Fruit fly (Drosophila melanogaster) whole organism, pupa: ENCODE results near the gene CAH5.

Source experiments
- CG10348 ChIP-seq: fragments of 200-800 bp; sonication (Bioruptor generic); IDR thresholded peaks from 2 replicates; pipeline ENCODE4 v1.3.6; 2022; ENCODE audit warnings: missing biosample characterization, missing genetic modification characterization
- CG12605 ChIP-seq: fragments of 200-800 bp; sonication (Bioruptor generic); IDR thresholded peaks from 2 replicates; pipeline ENCODE4 v1.3.6; 2022; ENCODE audit warnings: missing biosample characterization, missing genetic modification characterization
- CG13204 ChIP-seq: fragments of 200-800 bp; sonication (Bioruptor generic); optimal IDR thresholded peaks from 2 replicates; lab custom pipeline; 2018; ENCODE audit warnings: missing biosample characterization, mild to moderate bottlenecking, missing genetic modification characterization, moderate library complexity
- CG14655 ChIP-seq: fragments of 200-800 bp; sonication (Bioruptor generic); optimal IDR thresholded peaks from 3 replicates; lab custom pipeline; 2017; ENCODE audit warnings: mild to moderate bottlenecking, missing biosample characterization, missing genetic modification reagents, missing genetic modification characterization
- CG15710 ChIP-seq: fragments of 200-800 bp; sonication (Bioruptor generic); optimal IDR thresholded peaks from 2 replicates; lab custom pipeline; 2018; ENCODE audit warnings: missing biosample characterization, mild to moderate bottlenecking, missing genetic modification characterization, moderate library complexity
- CG17806 ChIP-seq: fragments of 200-800 bp; sonication (Bioruptor generic); optimal IDR thresholded peaks from 2 replicates; lab custom pipeline; 2018; ENCODE audit warnings: missing biosample characterization, mild to moderate bottlenecking, missing genetic modification characterization, moderate library complexity
- CG32121 ChIP-seq: fragments of 200-800 bp; sonication (Bioruptor generic); IDR thresholded peaks from 2 replicates; pipeline ENCODE4 v1.3.6; 2022; ENCODE audit warnings: missing biosample characterization, missing genetic modification characterization
- CG34367 ChIP-seq: fragments of 200-800 bp; sonication (Bioruptor generic); optimal IDR thresholded peaks from 2 replicates; lab custom pipeline; 2018; ENCODE audit warnings: missing biosample characterization, mild to moderate bottlenecking, missing genetic modification characterization
- CG4496 ChIP-seq: fragments of 200-800 bp; sonication (Bioruptor generic); IDR thresholded peaks from 3 replicates; pipeline ENCODE4 v1.3.6; 2022; ENCODE audit warnings: missing biosample characterization, missing genetic modification characterization
- CG8159 ChIP-seq: fragments of 200-800 bp; sonication (Bioruptor generic); optimal IDR thresholded peaks from 3 replicates; lab custom pipeline; 2018; ENCODE audit warnings: missing biosample characterization, mild to moderate bottlenecking, missing genetic modification characterization, moderate library complexity
- CG8301 ChIP-seq: fragments of 200-800 bp; sonication (Bioruptor generic); optimal IDR thresholded peaks from 2 replicates; lab custom pipeline; 2018; ENCODE audit warnings: missing biosample characterization, mild to moderate bottlenecking, missing genetic modification characterization
- CG9948 ChIP-seq: fragments of 200-800 bp; sonication (Bioruptor generic); optimal IDR thresholded peaks from 2 replicates; lab custom pipeline; 2018; ENCODE audit warnings: missing biosample characterization, mild to moderate bottlenecking, missing genetic modification characterization, moderate library complexity
- D1 ChIP-seq: fragments of 200-800 bp; sonication (Bioruptor generic); optimal IDR thresholded peaks from 2 replicates; lab custom pipeline; 2018; ENCODE audit warnings: missing biosample characterization, mild to moderate bottlenecking, missing genetic modification characterization, moderate library complexity
- EcR ChIP-seq: fragments of 200-800 bp; sonication (Bioruptor generic); optimal IDR thresholded peaks from 3 replicates; lab custom pipeline; 2019; ENCODE audit warnings: missing biosample characterization, missing genetic modification characterization, mild to moderate bottlenecking, moderate library complexity, missing genetic modification reagents
- Ets98B ChIP-seq: fragments of 200-800 bp; sonication (Bioruptor generic); IDR thresholded peaks from 2 replicates; pipeline ENCODE4 v1.3.6; 2022; ENCODE audit warnings: missing biosample characterization, missing genetic modification characterization
- Pif1A ChIP-seq: fragments of 200-800 bp; sonication (Bioruptor generic); optimal IDR thresholded peaks from 3 replicates; lab custom pipeline; 2016; ENCODE audit warnings: missing biosample characterization, missing genetic modification characterization
- Pif1B ChIP-seq: fragments of 200-800 bp; sonication (Bioruptor generic); optimal IDR thresholded peaks from 3 replicates; lab custom pipeline; 2016; ENCODE audit warnings: missing biosample characterization, missing genetic modification characterization
- Snoo ChIP-seq: fragments of 200-800 bp; sonication (Bioruptor generic); optimal IDR thresholded peaks from 3 replicates; lab custom pipeline; 2017; ENCODE audit warnings: missing biosample characterization, mild to moderate bottlenecking, missing genetic modification characterization, inconsistent platforms
- fd96Ca ChIP-seq: fragments of 200-800 bp; sonication (Bioruptor generic); IDR thresholded peaks from 3 replicates; pipeline ENCODE4 v1.3.6; 2022; ENCODE audit warnings: missing biosample characterization, missing genetic modification characterization
- gl ChIP-seq: fragments of 200-800 bp; sonication (Bioruptor generic); optimal IDR thresholded peaks from 2 replicates; lab custom pipeline; 2018; ENCODE audit warnings: missing biosample characterization, mild to moderate bottlenecking, missing genetic modification characterization
- rn ChIP-seq: fragments of 200-800 bp; sonication (Bioruptor generic); IDR thresholded peaks from 2 replicates; pipeline ENCODE4 v1.3.6; 2022; ENCODE audit warnings: missing biosample characterization, missing genetic modification characterization

The CAH5 gene

DNA sequence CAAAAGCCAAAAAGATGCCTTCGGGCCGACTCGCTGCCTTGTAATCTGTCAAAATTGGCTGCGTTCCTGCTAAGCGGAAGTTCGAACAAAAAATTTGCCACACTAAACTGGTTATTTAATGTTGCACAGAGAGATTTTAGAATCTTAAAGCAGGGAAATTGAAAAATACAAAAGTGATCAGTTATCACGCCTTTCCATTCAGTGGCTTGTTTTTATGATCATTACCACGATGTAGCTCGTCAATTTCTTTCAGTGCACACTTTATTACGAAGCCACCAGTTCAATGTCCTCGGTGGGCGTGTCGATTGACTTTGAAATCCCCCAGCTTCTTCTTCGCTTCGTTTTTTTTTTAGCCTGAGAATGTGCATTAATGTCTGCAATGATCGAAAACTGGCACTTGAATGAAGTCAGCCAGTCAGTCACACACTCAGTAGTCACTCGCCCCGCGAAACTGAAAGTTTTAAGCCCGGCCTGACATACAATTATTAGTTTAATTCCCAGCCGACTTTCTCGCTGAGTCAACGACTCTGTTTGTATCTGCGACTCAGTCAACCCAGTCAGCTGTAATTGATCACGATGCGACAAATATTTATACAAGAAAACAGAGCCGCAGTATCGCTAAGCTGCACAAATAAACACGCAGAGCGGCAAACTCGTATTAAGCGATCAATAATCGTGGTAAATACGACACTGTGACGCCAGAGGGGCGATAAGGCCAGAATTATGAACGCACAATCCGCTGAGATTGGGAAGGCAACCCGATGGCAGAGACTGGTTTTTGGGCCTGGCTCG is 46.7 kb downstream of the CAH5 start:
- TF ChIP-seq CG14655 = peak; percentile 41
- TF ChIP-seq D1 = no peak
- TF ChIP-seq CG4496 (GFP tag; lab: Robert Waterston, UW) = no peak
- peak; percentile 61 for TF ChIP-seq Snoo (tag; lab: Kevin White, UChicago)
- peak; percentile 21 for TF ChIP-seq Pif1A
- no peak for TF ChIP-seq EcR (GFP tag; lab: Kevin White, UChicago)
- TF ChIP-seq CG8301 = peak; percentile 22
- no peak for TF ChIP-seq CG34367 (tag; lab: Kevin White, UChicago)

DNA sequence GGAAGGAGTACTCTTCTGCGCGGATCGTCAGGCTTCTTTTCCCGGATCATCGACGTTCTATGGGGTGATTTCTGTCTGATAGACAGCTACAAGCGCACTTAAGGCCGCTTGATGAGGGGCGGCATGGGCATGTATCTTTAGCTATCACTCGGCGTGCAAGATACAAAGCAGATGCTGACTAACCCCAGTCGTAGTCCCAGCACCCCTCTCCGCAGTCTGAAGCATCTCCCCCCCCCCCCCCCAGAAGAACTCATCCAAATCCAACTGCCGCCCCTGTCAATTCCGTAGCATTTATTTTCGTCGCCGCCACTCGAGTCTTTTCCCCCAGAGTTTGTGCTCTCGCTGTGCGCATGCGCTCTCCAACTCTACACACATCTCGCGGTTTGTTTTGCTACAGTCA is 47.9 kb downstream of the CAH5 start:
- TF ChIP-seq CG12605 (no peak), CG8159 (no peak), CG8301 (no peak), Pif1A (no peak), fd96Ca (GFP tag; lab: Robert Waterston, UW) (peak; percentile 20; the same call in 1 of the 3 replicates), CG4496 (GFP tag; lab: Robert Waterston, UW) (peak; percentile 31; the same call in 1 of the 3 replicates), Pif1B (GFP tag; lab: Kevin White, UChicago) (no peak), CG34367 (tag; lab: Kevin White, UChicago) (no peak), D1 (no peak), CG14655 (no peak), CG10348 (GFP tag; lab: Robert Waterston, UW) (no peak), rn (GFP tag; lab: Robert Waterston, UW) (no peak), CG13204 (peak; percentile 45), CG15710 (tag; lab: Kevin White, UChicago) (no peak), gl (tag; lab: Kevin White, UChicago) (no peak), Snoo (tag; lab: Kevin White, UChicago) (no peak), CG32121 (GFP tag; lab: Robert Waterston, UW) (no peak), EcR (GFP tag; lab: Kevin White, UChicago) (no peak), CG9948 (tag; lab: Kevin White, UChicago) (no peak), CG17806 (tag; lab: Kevin White, UChicago) (no peak), Ets98B (0 out of 2 replicates have a peak, but pooled peaks have one; percentile 20)
- TF ChIP-seq, all 21 proteins: peak for 4

DNA sequence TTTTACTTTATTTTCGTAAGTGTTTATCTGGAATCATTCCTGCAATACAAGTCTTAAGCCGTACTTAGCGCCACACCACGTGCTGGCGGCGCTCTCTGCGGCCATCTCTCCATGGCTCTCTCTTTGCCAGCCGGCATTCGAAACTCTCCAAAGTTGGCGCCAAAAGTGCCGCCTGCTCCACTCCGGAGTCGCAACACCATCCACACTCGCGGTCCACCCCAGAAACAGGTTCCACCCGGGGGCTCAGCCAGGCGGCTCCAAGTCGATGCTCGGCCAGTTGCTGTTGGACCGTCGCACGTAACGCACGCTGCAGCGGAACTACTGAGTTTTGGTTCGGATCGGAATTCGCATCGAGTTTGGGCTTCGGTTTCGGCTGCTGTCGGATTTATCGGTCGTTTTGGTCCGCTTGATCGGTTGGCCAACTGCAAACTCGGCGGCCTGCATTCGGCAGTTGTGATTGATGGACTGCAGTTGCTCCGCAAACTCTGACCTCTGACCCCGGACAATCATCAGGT is 48.5 kb downstream of the CAH5 start, which contains the start of gene CG34347:
CG34347 (plus strand) TSS at position 275 of the 515 bp plus-strand sequence.
- TF ChIP-seq CG14655 = no peak
- TF ChIP-seq CG32121 (GFP tag; lab: Robert Waterston, UW) = peak; percentile 36; the same call in 1 of the 2 replicates
- TF ChIP-seq CG17806 (tag; lab: Kevin White, UChicago) = no peak
- peak; percentile 30 for TF ChIP-seq Pif1B (GFP tag; lab: Kevin White, UChicago)
- TF ChIP-seq CG12605 = peak; percentile 43
- TF ChIP-seq gl (tag; lab: Kevin White, UChicago) = no peak
- no peak for TF ChIP-seq fd96Ca (GFP tag; lab: Robert Waterston, UW)
- TF ChIP-seq Snoo (tag; lab: Kevin White, UChicago) = peak; percentile 22
- TF ChIP-seq CG8159 = peak; percentile 73
- no peak for TF ChIP-seq rn (GFP tag; lab: Robert Waterston, UW)
- peak; percentile 73 for TF ChIP-seq CG13204
- TF ChIP-seq CG34367 (tag; lab: Kevin White, UChicago) = no peak
- peak; percentile 6 for TF ChIP-seq Pif1A
- TF ChIP-seq CG9948 (tag; lab: Kevin White, UChicago) = no peak
- TF ChIP-seq CG4496 (GFP tag; lab: Robert Waterston, UW) = peak; percentile 57
- TF ChIP-seq Ets98B = peak; percentile 60; the same call in 1 of the 2 replicates
- TF ChIP-seq CG8301 = no peak
- TF ChIP-seq D1 = no peak
- peak; percentile 18 for TF ChIP-seq EcR (GFP tag; lab: Kevin White, UChicago)
- no peak for TF ChIP-seq CG10348 (GFP tag; lab: Robert Waterston, UW)
- no peak for TF ChIP-seq CG15710 (tag; lab: Kevin White, UChicago)

DNA sequence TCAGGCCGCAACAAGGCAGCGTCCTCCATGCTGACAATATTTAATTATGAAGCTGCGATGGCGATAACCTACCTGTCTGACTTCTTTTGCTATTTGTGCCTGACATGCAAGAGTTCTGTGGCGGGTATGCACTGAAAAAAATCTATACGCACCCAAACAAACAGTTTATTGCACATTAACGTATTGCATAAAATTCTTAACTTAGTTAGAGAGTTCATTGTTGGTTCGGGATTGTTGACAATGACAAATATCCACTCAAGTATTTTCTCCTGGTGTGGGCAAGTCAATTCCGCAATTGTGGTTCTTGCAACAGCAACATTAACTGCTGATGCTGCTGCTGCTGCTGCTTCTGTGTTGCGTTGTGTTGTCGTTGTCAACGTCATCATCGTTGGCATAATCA is 49.9 kb downstream of the CAH5 start:
- TF ChIP-seq fd96Ca (GFP tag; lab: Robert Waterston, UW) = peak; percentile 75; the same call in 2 of the 3 replicates
- TF ChIP-seq Ets98B = peak; percentile 67
- TF ChIP-seq Pif1B (GFP tag; lab: Kevin White, UChicago) = peak; percentile 4
- peak; percentile 65 for TF ChIP-seq CG9948 (tag; lab: Kevin White, UChicago)
- peak; percentile 83; the same call in 2 of the 3 replicates for TF ChIP-seq CG4496 (GFP tag; lab: Robert Waterston, UW)
- peak; percentile 81 for TF ChIP-seq CG14655
- TF ChIP-seq Pif1A = no peak
- TF ChIP-seq gl (tag; lab: Kevin White, UChicago) = peak; percentile 47
- peak; percentile 66 for TF ChIP-seq CG34367 (tag; lab: Kevin White, UChicago)
- no peak for TF ChIP-seq D1
- TF ChIP-seq rn (GFP tag; lab: Robert Waterston, UW) = no peak
- TF ChIP-seq CG15710 (tag; lab: Kevin White, UChicago) = peak; percentile 68
- TF ChIP-seq CG17806 (tag; lab: Kevin White, UChicago) = peak; percentile 68
- TF ChIP-seq EcR (GFP tag; lab: Kevin White, UChicago) = no peak
- no peak for TF ChIP-seq CG10348 (GFP tag; lab: Robert Waterston, UW)
- 0 out of 2 replicates have a peak, but pooled peaks have one; percentile 8 for TF ChIP-seq CG12605
- no peak for TF ChIP-seq Snoo (tag; lab: Kevin White, UChicago)
- TF ChIP-seq CG8159 = peak; percentile 71
- TF ChIP-seq CG8301 = peak; percentile 83
- no peak; the same call in 1 of the 2 replicates for TF ChIP-seq CG32121 (GFP tag; lab: Robert Waterston, UW)
- peak; percentile 9 for TF ChIP-seq CG13204
